Fruit fly (Drosophila melanogaster): ENCODE measurements around the gene CG1143.
A peak's percentile ranks its signal among the peaks of the same experiment; 100 is the strongest.

DNA sequence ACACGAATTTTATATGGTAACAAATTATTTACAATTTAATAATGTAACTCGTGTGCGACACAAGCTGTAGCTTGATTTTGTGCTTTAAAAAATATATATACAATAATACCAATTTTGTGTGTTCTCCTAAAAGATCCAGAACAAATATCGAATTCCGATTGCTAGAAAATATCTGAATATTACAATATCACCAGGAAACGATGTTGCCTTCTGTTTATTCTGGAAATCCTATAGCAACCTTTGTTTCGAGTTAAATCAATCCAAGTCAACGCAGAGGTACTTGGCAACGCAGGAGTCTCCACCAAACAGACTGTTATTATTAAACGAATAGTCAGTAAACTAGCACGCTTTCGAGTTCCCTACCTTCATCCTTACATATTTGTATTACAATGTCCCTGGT lies 49.7 kb upstream of the CG1143 start, which contains the start of gene CG16984:
- TF ChIP-seq toe (GFP tag; optimal IDR thresholded peaks at IDR 0.05) (no peak), kay (GFP tag; ENCODE audit: borderline replicate concordance) (peak; percentile 62), CG12768 (GFP tag; optimal IDR thresholded peaks at IDR 0.05) (no peak), cic (GFP tag; optimal IDR thresholded peaks at IDR 0.05) (no peak), bab1 (GFP tag; optimal IDR thresholded peaks at IDR 0.05) (no peak), tj (GFP tag; optimal IDR thresholded peaks at IDR 0.05) (no peak), Mnt (GFP tag; optimal IDR thresholded peaks at IDR 0.05) (no peak)

Data from whole organism, adult.